Worm (Caenorhabditis elegans): ENCODE results near the gene spat-2.

DNA sequence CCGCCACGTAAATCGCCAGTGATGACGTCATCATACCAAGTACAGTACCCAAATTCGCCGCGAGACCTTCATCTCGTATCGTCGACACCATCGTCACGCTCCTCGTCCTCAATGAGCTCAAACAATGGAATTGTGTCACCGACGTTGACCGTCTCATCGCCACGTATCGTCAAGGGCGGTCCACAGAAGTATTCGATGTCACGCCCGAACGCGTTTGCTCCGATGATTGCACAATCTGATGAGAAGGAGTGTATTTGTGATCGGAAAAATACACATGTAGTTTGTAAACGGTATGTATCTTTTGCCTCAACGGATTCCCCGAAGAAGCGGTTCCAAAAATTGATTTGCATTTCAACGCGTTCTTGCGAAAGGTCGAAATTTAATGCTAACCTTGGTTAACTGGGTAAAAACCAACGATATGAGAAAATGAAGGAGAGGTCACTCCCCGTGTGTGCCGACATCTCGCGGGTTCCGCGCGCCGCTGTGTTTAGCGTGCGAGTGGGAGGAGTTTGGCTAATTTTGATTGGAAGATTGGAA lies 53.4 kb downstream of the spat-2 start:
- TF ChIP-seq med-1 (GFP tag; optimal IDR thresholded peaks at IDR 0.05; ENCODE audit: insufficient read depth): no peak
- TF ChIP-seq ztf-23 (GFP tag; IDR thresholded peaks at IDR 0.05): no peak
- TF ChIP-seq ref-1 (GFP tag; conservative IDR thresholded peaks at IDR 0.05): no peak
- TF ChIP-seq cog-1 (tag; optimal IDR thresholded peaks at IDR 0.05): no peak
- no peak for TF ChIP-seq ztf-29 (GFP tag; IDR thresholded peaks at IDR 0.05)
- TF ChIP-seq klf-2 (GFP tag; conservative IDR thresholded peaks at IDR 0.05): no peak
- peak; percentile 37; the same call in 1 of the 2 replicates for TF ChIP-seq flt-1 (GFP tag; IDR thresholded peaks at IDR 0.05)
- no peak for TF ChIP-seq T22C8.4 (GFP tag; IDR thresholded peaks at IDR 0.05)
